Worm (Caenorhabditis elegans) whole organism, L4/young adult: ENCODE results near the gene col-83.

Experiments
- dao-5 ChIP-seq: sonication (generic microtip); optimal IDR thresholded peaks from 2 replicates; lab custom pipeline; 2016; ENCODE audit warnings: missing genotype, missing genetic modification characterization, moderate library complexity, missing compliant biosample characterization
- him-1 ChIP-seq: sonication (generic microtip); optimal IDR thresholded peaks from 2 replicates; lab custom pipeline; 2016; ENCODE audit warnings: missing genotype, missing genetic modification reagents, missing genetic modification characterization, missing compliant biosample characterization

DNA sequence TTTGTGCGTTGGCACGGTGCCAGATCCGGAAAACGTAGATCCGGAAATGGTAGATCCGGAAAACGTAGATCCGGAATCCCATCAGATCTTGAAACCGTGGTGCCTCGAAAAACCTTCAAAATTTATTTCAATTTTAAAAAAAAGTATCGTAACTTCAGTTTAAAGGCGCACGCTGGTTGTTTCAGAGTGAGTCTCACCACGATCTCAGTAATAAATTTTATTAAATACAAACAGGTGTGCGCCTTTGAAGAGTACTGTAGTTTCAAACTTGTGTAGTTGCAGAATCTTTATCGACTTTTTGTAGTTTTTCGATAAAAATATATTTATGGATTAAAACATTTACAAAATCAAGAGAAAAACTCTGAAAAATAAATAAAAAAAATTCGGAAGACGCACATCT lies 4.9 kb upstream of the col-83 start:
- no peak for TF ChIP-seq him-1
- no peak for TF ChIP-seq dao-5
